Worm (Caenorhabditis elegans) whole organism, L1 larva: ENCODE results near the gene C53A5.13.

Source experiments
- F16B12.6 ChIP-seq: fragments of 150-350 bp; optimal IDR thresholded peaks from 2 replicates; lab custom pipeline; 2014; ENCODE audit warnings: missing biosample characterization, missing genetic modification characterization
- blmp-1 ChIP-seq: fragments of 150-350 bp; optimal IDR thresholded peaks from 2 replicates; lab custom pipeline; 2014; ENCODE audit warnings: missing biosample characterization, missing genetic modification characterization
- ceh-8 ChIP-seq: fragments of 200-800 bp; sonication (Bioruptor generic); optimal IDR thresholded peaks from 2 replicates; lab custom pipeline; 2018; ENCODE audit warnings: mild to moderate bottlenecking, missing genetic modification characterization, moderate library complexity, missing compliant biosample characterization
- ceh-82 ChIP-seq, 3 experiments: fragments of 150-350 bp in 1 of 3; sonication (generic microtip) in 2 of 3; optimal IDR thresholded peaks; 2 replicates each; lab custom pipeline; 2014 to 2017; ENCODE audit warnings: missing biosample characterization in 3 of 3, missing genetic modification characterization in 3 of 3
- ceh-90 ChIP-seq: sonication (generic microtip); optimal IDR thresholded peaks from 2 replicates; lab custom pipeline; 2016; ENCODE audit warnings: missing genetic modification characterization, missing compliant biosample characterization
- dsc-1 ChIP-seq: sonication (generic microtip); optimal IDR thresholded peaks from 2 replicates; lab custom pipeline; 2016; ENCODE audit warnings: mild to moderate bottlenecking, missing genetic modification characterization, missing compliant biosample characterization
- egl-27 ChIP-seq, 2 experiments: fragments of 150-350 bp in 1 of 2; sonication (generic microtip); optimal IDR thresholded peaks; 3 replicates each; lab custom pipeline; 2017 to 2018; ENCODE audit warnings: missing biosample characterization in 2 of 2, missing genetic modification characterization in 2 of 2, missing genetic modification reagents in 2 of 2
- elt-2 ChIP-seq: sonication (generic microtip); optimal IDR thresholded peaks from 2 replicates; lab custom pipeline; 2016; ENCODE audit warnings: missing genetic modification characterization, mild to moderate bottlenecking, inconsistent platforms, missing compliant biosample characterization, missing genetic modification reagents
- elt-3 ChIP-seq, 6 experiments: fragments of 150-350 bp in 1 of 6; sonication (generic microtip); optimal IDR thresholded peaks; 2 replicates each; lab custom pipeline; 2017 to 2018; ENCODE audit warnings: missing biosample characterization in 6 of 6, missing genetic modification characterization in 6 of 6, inconsistent platforms in 1 of 6
- fkh-4 ChIP-seq: sonication (generic microtip); optimal IDR thresholded peaks from 2 replicates; lab custom pipeline; 2016; ENCODE audit warnings: missing compliant biosample characterization, missing genetic modification characterization, borderline replicate concordance
- fkh-8 ChIP-seq: sonication (generic microtip); optimal IDR thresholded peaks from 2 replicates; lab custom pipeline; 2016; ENCODE audit warnings: mild to moderate bottlenecking, missing genetic modification characterization, missing compliant biosample characterization
- grh-1 ChIP-seq: fragments of 200-800 bp; sonication (Bioruptor generic); IDR thresholded peaks from 2 replicates; pipeline ENCODE4 v1.3.6; 2022; ENCODE audit warnings: missing genetic modification reagents, missing genetic modification characterization, missing compliant biosample characterization
- hlh-4 ChIP-seq: sonication (generic microtip); optimal IDR thresholded peaks from 2 replicates; lab custom pipeline; 2016; ENCODE audit warnings: mild to moderate bottlenecking, missing genetic modification characterization, missing compliant biosample characterization
- irx-1 ChIP-seq: sonication (generic microtip); optimal IDR thresholded peaks from 2 replicates; lab custom pipeline; 2016; ENCODE audit warnings: missing genetic modification characterization, missing compliant biosample characterization
- isw-1 ChIP-seq: fragments of 200-800 bp; sonication (Bioruptor generic); IDR thresholded peaks from 2 replicates; pipeline ENCODE4 v1.3.6; 2022; ENCODE audit warnings: missing genetic modification characterization, missing compliant biosample characterization
- lin-13 ChIP-seq: fragments of 150-350 bp; optimal IDR thresholded peaks from 2 replicates; lab custom pipeline; 2014; ENCODE audit warnings: missing biosample characterization, missing genetic modification reagents, missing genetic modification characterization
- lin-14 ChIP-seq: fragments of 200-800 bp; sonication (Bioruptor generic); optimal IDR thresholded peaks from 2 replicates; lab custom pipeline; 2018; ENCODE audit warnings: mild to moderate bottlenecking, missing genetic modification characterization, moderate library complexity, missing compliant biosample characterization
- lin-35 ChIP-seq, 2 experiments: fragments of 150-350 bp; optimal IDR thresholded peaks; 2 replicates each; lab custom pipeline; 2014; ENCODE audit warnings: missing biosample characterization in 2 of 2, missing genetic modification characterization in 2 of 2, missing genetic modification reagents in 2 of 2
- lir-3 ChIP-seq: sonication (generic microtip); optimal IDR thresholded peaks from 2 replicates; lab custom pipeline; 2016; ENCODE audit warnings: mild to moderate bottlenecking, missing genetic modification characterization, moderate library complexity, missing compliant biosample characterization; ENCODE audit not compliant: poor library complexity
- lsy-2 ChIP-seq, 2 experiments: fragments of 150-350 bp; optimal IDR thresholded peaks; 2 replicates each; lab custom pipeline; 2014; ENCODE audit warnings: missing biosample characterization in 2 of 2, missing genetic modification characterization in 2 of 2
- mab-9 ChIP-seq: fragments of 200-800 bp; sonication (Bioruptor generic); IDR thresholded peaks from 2 replicates; pipeline ENCODE4 v1.3.6; 2022; ENCODE audit warnings: missing genetic modification reagents, missing genetic modification characterization, missing compliant biosample characterization
- mep-1 ChIP-seq: fragments of 150-350 bp; optimal IDR thresholded peaks from 2 replicates; lab custom pipeline; 2014; ENCODE audit warnings: missing biosample characterization, missing genetic modification characterization
- nhr-20 ChIP-seq: sonication (generic microtip); optimal IDR thresholded peaks from 2 replicates; lab custom pipeline; 2016; ENCODE audit warnings: mild to moderate bottlenecking, missing genetic modification characterization, missing compliant biosample characterization
- nhr-28 ChIP-seq: fragments of 150-350 bp; optimal IDR thresholded peaks from 2 replicates; lab custom pipeline; 2014; ENCODE audit warnings: missing biosample characterization, missing genetic modification characterization
- nhr-47 ChIP-seq: sonication (generic microtip); optimal IDR thresholded peaks from 2 replicates; lab custom pipeline; 2016; ENCODE audit warnings: mild to moderate bottlenecking, missing genetic modification characterization, moderate library complexity, missing compliant biosample characterization
- nhr-76 ChIP-seq: sonication (generic microtip); optimal IDR thresholded peaks from 2 replicates; lab custom pipeline; 2017; ENCODE audit warnings: missing biosample characterization, missing genetic modification characterization
- nhr-84 ChIP-seq: sonication (generic microtip); optimal IDR thresholded peaks from 2 replicates; lab custom pipeline; 2017; ENCODE audit warnings: missing biosample characterization, missing genetic modification characterization
- nhr-85 ChIP-seq: sonication (generic microtip); peaks from one replicate; lab custom pipeline; 2016; ENCODE audit warnings: missing genetic modification characterization, inconsistent platforms, missing compliant biosample characterization
- pqm-1 ChIP-seq: sonication (generic microtip); optimal IDR thresholded peaks from 3 replicates; lab custom pipeline; 2017; ENCODE audit warnings: missing biosample characterization, missing genetic modification characterization
- sox-4 ChIP-seq: sonication (generic microtip); optimal IDR thresholded peaks from 2 replicates; lab custom pipeline; 2016; ENCODE audit warnings: missing genetic modification characterization, missing compliant biosample characterization
- sptf-1 ChIP-seq: fragments of 150-350 bp; optimal IDR thresholded peaks from 2 replicates; lab custom pipeline; 2014; ENCODE audit warnings: missing biosample characterization, missing genetic modification characterization
- sup-37 ChIP-seq: fragments of 200-800 bp; sonication (Bioruptor generic); optimal IDR thresholded peaks from 2 replicates; lab custom pipeline; 2018; ENCODE audit warnings: mild to moderate bottlenecking, missing genetic modification characterization, missing compliant biosample characterization
- tbx-2 ChIP-seq: sonication (generic microtip); optimal IDR thresholded peaks from 2 replicates; lab custom pipeline; 2016; ENCODE audit warnings: missing genetic modification characterization, missing compliant biosample characterization
- unc-86 ChIP-seq: sonication (generic microtip); optimal IDR thresholded peaks from 2 replicates; lab custom pipeline; 2016; ENCODE audit warnings: missing genetic modification characterization, missing compliant biosample characterization
- zag-1 ChIP-seq: fragments of 150-350 bp; optimal IDR thresholded peaks from 2 replicates; lab custom pipeline; 2014; ENCODE audit warnings: missing biosample characterization, missing genetic modification characterization
- zip-4 ChIP-seq: fragments of 200-800 bp; sonication (Bioruptor generic); optimal IDR thresholded peaks from 2 replicates; lab custom pipeline; 2018; ENCODE audit warnings: mild to moderate bottlenecking, missing genetic modification characterization, moderate library complexity, missing compliant biosample characterization
- ztf-11 ChIP-seq, 2 experiments: sonication (generic microtip); optimal IDR thresholded peaks; 2 replicates each; lab custom pipeline; 2016 to 2017; ENCODE audit warnings: missing genetic modification characterization in 2 of 2, missing biosample characterization in 1 of 2, missing compliant biosample characterization in 1 of 2
- ztf-4 ChIP-seq: fragments of 150-350 bp; optimal IDR thresholded peaks from 2 replicates; lab custom pipeline; 2014; ENCODE audit warnings: missing biosample characterization, missing genetic modification characterization

The C53A5.13 gene

DNA sequence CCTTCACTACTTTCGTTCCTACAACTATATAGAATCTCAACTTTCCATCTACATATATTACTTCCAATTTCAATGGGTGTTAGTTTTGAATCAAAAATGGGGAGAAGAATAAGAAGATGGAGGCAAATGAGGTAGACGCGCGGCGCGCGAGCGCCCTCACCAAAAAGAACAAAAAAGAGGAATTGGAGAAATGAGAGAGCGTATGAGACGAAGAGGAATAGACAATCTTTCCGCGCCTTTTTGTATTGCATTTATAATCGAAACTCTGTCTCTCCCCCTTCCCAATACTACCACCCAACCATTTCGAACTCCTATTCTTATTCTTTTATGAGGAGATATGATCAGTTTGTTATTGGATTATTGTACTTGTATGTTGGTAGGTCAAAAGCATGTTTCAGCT lies 46.1 kb upstream of the C53A5.13 start:
- TF ChIP-seq hlh-4 (tag; lab: Kevin White, UChicago) (no peak), lin-14 (peak; percentile 53), egl-27 (tag; optimal IDR thresholded peaks at IDR 0.05; lab: Kevin White, UChicago) (no peak), blmp-1 (tag; lab: Kevin White, UChicago) (peak; percentile 57), zip-4 (no peak), nhr-47 (no peak), lin-35 (GFP tag; optimal IDR thresholded peaks at IDR 0.05; lab: Kevin White, UChicago) (no peak), mep-1 (tag; lab: Kevin White, UChicago) (peak; percentile 0), sox-4 (tag; lab: Kevin White, UChicago) (no peak), sptf-1 (no peak), fkh-8 (no peak), irx-1 (tag; lab: Kevin White, UChicago) (peak; percentile 13)

DNA sequence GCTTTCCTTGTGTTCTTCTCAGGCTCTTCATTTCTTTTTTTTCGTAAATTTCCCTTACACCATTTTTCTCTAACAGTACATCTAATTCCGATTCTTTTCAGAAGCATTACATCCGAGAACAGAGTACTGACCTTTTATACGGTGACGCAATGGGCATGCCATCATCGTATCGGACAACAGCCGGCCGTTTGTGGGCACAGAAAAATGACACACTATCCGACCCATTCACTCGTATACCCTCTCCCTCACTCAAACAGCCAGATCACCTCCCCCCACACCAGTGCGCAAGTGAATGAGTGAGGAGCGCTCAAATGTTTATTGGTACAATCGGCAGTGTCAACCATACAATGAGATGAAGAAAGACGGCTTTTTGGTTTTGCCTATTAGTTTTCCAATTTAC lies 45.5 kb upstream of the C53A5.13 start, which contains the start of gene R02D5.24:
TSS of gene R02D5.24 (plus strand) at position 205 of the 400 bp plus-strand sequence.
- TF ChIP-seq ztf-4 (tag; lab: Kevin White, UChicago) (no peak), F16B12.6 (tag; lab: Kevin White, UChicago) (no peak), lsy-2 (tag; optimal IDR thresholded peaks at IDR 0.05; lab: Kevin White, UChicago) (no peak), lin-14 (peak; percentile 35), lin-13 (GFP tag; lab: Kevin White, UChicago) (no peak), lir-3 (tag; lab: Kevin White, UChicago) (no peak), grh-1 (GFP tag; lab: Robert Waterston, UW) (0 out of 2 replicates have a peak, but pooled peaks have one; percentile 7), isw-1 (GFP tag; lab: Robert Waterston, UW) (no peak), fkh-4 (tag; lab: Kevin White, UChicago) (no peak), dsc-1 (tag; lab: Kevin White, UChicago) (no peak), blmp-1 (tag; lab: Kevin White, UChicago) (peak; percentile 30), sup-37 (no peak), ceh-8 (no peak), nhr-47 (no peak), mep-1 (tag; lab: Kevin White, UChicago) (peak; percentile 1), ztf-11 (tag; optimal IDR thresholded peaks at IDR 0.05; lab: Kevin White, UChicago) (no peak), tbx-2 (tag; lab: Kevin White, UChicago) (no peak), ceh-82 (tag; optimal IDR thresholded peaks at IDR 0.05; lab: Kevin White, UChicago) (no peak), elt-2 (tag; lab: Kevin White, UChicago) (no peak)

DNA sequence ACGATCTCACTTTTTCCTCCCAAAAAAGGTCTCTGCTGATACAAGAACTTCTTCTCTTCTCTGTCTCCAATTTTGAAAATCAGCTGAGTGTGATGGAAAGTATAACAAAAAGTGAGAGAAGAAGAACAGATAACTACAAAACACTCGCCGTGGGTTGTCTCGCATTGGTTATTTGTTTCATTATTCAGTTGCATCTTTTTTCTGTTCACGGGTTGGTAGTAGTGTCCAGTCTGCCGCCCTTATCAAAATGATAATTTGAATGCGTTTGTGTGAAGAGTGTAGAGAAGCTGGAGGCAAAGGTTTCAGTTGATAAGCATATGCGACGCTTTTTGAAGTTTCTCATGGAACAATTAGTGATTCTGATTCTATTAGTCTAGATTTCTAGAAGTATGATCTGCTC lies 43.6 kb upstream of the C53A5.13 start:
- TF ChIP-seq nhr-85 (tag; lab: Kevin White, UChicago), result peak; percentile 47
- no peak for TF ChIP-seq nhr-76 (tag; lab: Kevin White, UChicago)
- TF ChIP-seq lin-35 (GFP tag; optimal IDR thresholded peaks at IDR 0.05; lab: Kevin White, UChicago), result peak in 1 of 2 experiments; percentile 51
- TF ChIP-seq lsy-2 (tag; optimal IDR thresholded peaks at IDR 0.05; lab: Kevin White, UChicago), result peak in 1 of 2 experiments; percentile 17
- no peak for TF ChIP-seq unc-86 (tag; lab: Kevin White, UChicago)
- no peak for TF ChIP-seq mep-1 (tag; lab: Kevin White, UChicago)
- TF ChIP-seq elt-3 (tag; optimal IDR thresholded peaks at IDR 0.05; lab: Kevin White, UChicago), result peak in 1 of 6 experiments; percentile 42
- TF ChIP-seq nhr-20 (tag; lab: Kevin White, UChicago), result peak; percentile 9
- TF ChIP-seq blmp-1 (tag; lab: Kevin White, UChicago), result peak; percentile 88
- peak; percentile 15 for TF ChIP-seq pqm-1 (tag; lab: Kevin White, UChicago)
- peak; percentile 54 for TF ChIP-seq lin-14
- TF ChIP-seq elt-2 (tag; lab: Kevin White, UChicago), result peak; percentile 83
- TF ChIP-seq, all 84 proteins: peak for 9

DNA sequence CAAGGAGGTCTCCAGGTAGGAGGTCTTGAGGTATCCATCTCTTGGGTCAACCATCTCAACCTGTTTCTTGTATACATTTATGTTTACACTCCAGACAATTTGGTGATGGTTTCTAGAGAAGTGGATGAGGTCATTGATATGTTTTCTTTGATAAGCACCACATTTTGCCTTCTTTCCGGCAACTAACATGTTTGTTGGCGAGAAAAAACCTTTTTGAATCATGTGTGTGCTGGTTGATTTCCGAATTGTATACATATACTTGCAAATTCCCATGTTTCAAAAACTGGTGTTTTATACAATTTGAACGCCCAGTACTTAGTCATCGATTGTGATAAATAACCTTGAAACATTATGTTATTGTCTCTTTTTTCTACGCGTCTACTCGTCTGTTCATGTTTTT lies 42.5 kb upstream of the C53A5.13 start:
- TF ChIP-seq blmp-1 (tag; lab: Kevin White, UChicago) (no peak), ceh-90 (tag; lab: Kevin White, UChicago) (no peak), elt-2 (tag; lab: Kevin White, UChicago) (peak; percentile 19), nhr-84 (tag; lab: Kevin White, UChicago) (no peak), lin-14 (peak; percentile 10), lin-35 (GFP tag; optimal IDR thresholded peaks at IDR 0.05; lab: Kevin White, UChicago) (no peak), mab-9 (no peak), nhr-28 (tag; lab: Kevin White, UChicago) (no peak), zag-1 (no peak)
